Fruit fly (Drosophila melanogaster) S2 (cell line): Measurements from ENCODE around the gene Acp76A.

Experiments used
- CG8478 ChIP-seq: fragments of >200 bp; optimal IDR thresholded peaks from 2 replicates; lab custom pipeline; 2018
- CTCF ChIP-seq, 2 experiments: fragments of >200 bp; optimal IDR thresholded peaks; 2 replicates each; lab custom pipeline; 2018

- TF ChIP-seq CG8478 (lab: Kevin White, UChicago), result no peak
- TF ChIP-seq CTCF (optimal IDR thresholded peaks at IDR 0.05; lab: Kevin White, UChicago), result no peak
Observed at dm6 chr3L:19089120-19089519, 37.3 kb upstream of the Acp76A start.
